Fruit fly (Drosophila melanogaster) whole organism, embryonic: Measurements from ENCODE around the gene gish.

Experiments used
- Ada2b ChIP-seq: fragments of 200-800 bp; sonication (Bioruptor generic); IDR thresholded peaks from 2 replicates; pipeline ENCODE4 v1.3.6; 2022; ENCODE audit warnings: missing biosample characterization, missing genetic modification characterization
- Atf-2 ChIP-seq: fragments of 200-800 bp; sonication (Bioruptor generic); optimal IDR thresholded peaks from 2 replicates; lab custom pipeline; 2016; ENCODE audit warnings: missing biosample characterization, missing genetic modification characterization
- CG1233 ChIP-seq: fragments of 200-800 bp; sonication (Bioruptor generic); optimal IDR thresholded peaks from 4 replicates; lab custom pipeline; 2018; ENCODE audit warnings: missing biosample characterization, mild to moderate bottlenecking, missing genetic modification characterization
- CG13775 ChIP-seq: fragments of 200-800 bp; sonication (Bioruptor generic); optimal IDR thresholded peaks from 3 replicates; lab custom pipeline; 2017; ENCODE audit warnings: missing biosample characterization, mild to moderate bottlenecking, missing genetic modification characterization
- CG14667 ChIP-seq: fragments of 200-800 bp; sonication (Bioruptor generic); IDR thresholded peaks from 2 replicates; pipeline ENCODE4 v1.3.6; 2022; ENCODE audit warnings: missing biosample characterization, missing genetic modification characterization
- CG1647 ChIP-seq: fragments of 200-800 bp; sonication (Bioruptor generic); optimal IDR thresholded peaks from 3 replicates; lab custom pipeline; 2016; ENCODE audit warnings: missing biosample characterization, missing genetic modification characterization
- CG17568 ChIP-seq: fragments of 200-800 bp; sonication (Bioruptor generic); optimal IDR thresholded peaks from 2 replicates; lab custom pipeline; 2018; ENCODE audit warnings: missing biosample characterization, mild to moderate bottlenecking, missing genetic modification characterization, moderate library complexity
- CG18476 ChIP-seq: fragments of 200-800 bp; sonication (Bioruptor generic); optimal IDR thresholded peaks from 2 replicates; lab custom pipeline; 2016; ENCODE audit warnings: missing biosample characterization, mild to moderate bottlenecking, missing genetic modification characterization
- CG18619 ChIP-seq: fragments of 200-800 bp; sonication (Bioruptor generic); optimal IDR thresholded peaks from 3 replicates; lab custom pipeline; 2017; ENCODE audit warnings: missing biosample characterization, mild to moderate bottlenecking, missing genetic modification characterization
- CG2116 ChIP-seq: fragments of 200-800 bp; sonication (Bioruptor generic); optimal IDR thresholded peaks from 3 replicates; lab custom pipeline; 2018; ENCODE audit warnings: missing biosample characterization, mild to moderate bottlenecking, missing genetic modification characterization
- CG2889 ChIP-seq: fragments of 200-800 bp; sonication (Bioruptor generic); IDR thresholded peaks from 3 replicates; pipeline ENCODE4 v1.3.6; 2022; ENCODE audit warnings: missing biosample characterization, missing genetic modification characterization
- CG31224 ChIP-seq: fragments of 200-800 bp; sonication (Bioruptor generic); IDR thresholded peaks from 2 replicates; pipeline ENCODE4 v1.3.6; 2022; ENCODE audit warnings: missing biosample characterization, missing genetic modification characterization
- CG31441 ChIP-seq: fragments of 200-800 bp; sonication (Bioruptor generic); IDR thresholded peaks from 2 replicates; pipeline ENCODE4 v1.3.6; 2022; ENCODE audit warnings: missing biosample characterization, missing genetic modification characterization
- CG33557 ChIP-seq: fragments of 200-800 bp; sonication (Bioruptor generic); optimal IDR thresholded peaks from 2 replicates; lab custom pipeline; 2019; ENCODE audit warnings: missing biosample characterization, mild to moderate bottlenecking, missing genetic modification characterization, moderate library complexity
- CG3838 ChIP-seq: fragments of 200-800 bp; sonication (Bioruptor generic); optimal IDR thresholded peaks from 3 replicates; lab custom pipeline; 2016; ENCODE audit warnings: missing biosample characterization, missing genetic modification characterization
- CG3995 ChIP-seq: fragments of 200-800 bp; sonication (Bioruptor generic); optimal IDR thresholded peaks from 3 replicates; lab custom pipeline; 2016; ENCODE audit warnings: missing biosample characterization, missing genetic modification characterization
- CG42726 ChIP-seq: fragments of 200-800 bp; sonication (Bioruptor generic); IDR thresholded peaks from 2 replicates; pipeline ENCODE4 v1.3.6; 2022; ENCODE audit warnings: missing biosample characterization, missing genetic modification characterization; ENCODE audit not compliant: partially characterized antibody
- CG8089 ChIP-seq: fragments of 200-800 bp; sonication (Bioruptor generic); optimal IDR thresholded peaks from 3 replicates; lab custom pipeline; 2016; ENCODE audit warnings: missing biosample characterization, missing genetic modification characterization
- Doc2 ChIP-seq: fragments of 200-800 bp; sonication (Bioruptor generic); IDR thresholded peaks from 2 replicates; pipeline ENCODE4 v1.3.6; 2022; ENCODE audit warnings: missing biosample characterization, missing genetic modification characterization
- ERR ChIP-seq: fragments of 200-800 bp; sonication (Bioruptor generic); optimal IDR thresholded peaks from 2 replicates; lab custom pipeline; 2016; ENCODE audit warnings: missing biosample characterization, missing genetic modification characterization
- MTF-1 ChIP-seq: fragments of 200-800 bp; sonication (Bioruptor generic); optimal IDR thresholded peaks from 2 replicates; lab custom pipeline; 2018; ENCODE audit warnings: missing biosample characterization, mild to moderate bottlenecking, missing genetic modification characterization, borderline replicate concordance
- Mrtf ChIP-seq: fragments of 200-800 bp; sonication (Bioruptor generic); IDR thresholded peaks from 3 replicates; pipeline ENCODE4 v1.3.6; 2022; ENCODE audit warnings: missing biosample characterization, missing genetic modification characterization
- NC2β ChIP-seq: fragments of 200-800 bp; sonication (Bioruptor generic); optimal IDR thresholded peaks from 2 replicates; lab custom pipeline; 2016; ENCODE audit warnings: missing biosample characterization, missing genetic modification characterization
- Nf-YA ChIP-seq: fragments of 200-800 bp; sonication (Bioruptor generic); IDR thresholded peaks from 2 replicates; pipeline ENCODE4 v1.3.6; 2022; ENCODE audit warnings: missing biosample characterization, missing genetic modification characterization
- PHDP ChIP-seq: fragments of 200-800 bp; sonication (Bioruptor generic); optimal IDR thresholded peaks from 3 replicates; lab custom pipeline; 2018; ENCODE audit warnings: missing biosample characterization, mild to moderate bottlenecking, missing genetic modification characterization, moderate library complexity
- ab ChIP-seq: fragments of 200-800 bp; sonication (Bioruptor generic); optimal IDR thresholded peaks from 2 replicates; lab custom pipeline; 2016; ENCODE audit warnings: missing biosample characterization, missing genetic modification characterization
- cato ChIP-seq: fragments of 200-800 bp; sonication (Bioruptor generic); optimal IDR thresholded peaks from 2 replicates; lab custom pipeline; 2016; ENCODE audit warnings: missing biosample characterization, missing genetic modification characterization, borderline replicate concordance
- danr ChIP-seq: fragments of 200-800 bp; sonication (Bioruptor generic); IDR thresholded peaks from 2 replicates; pipeline ENCODE4 v1.3.6; 2022; ENCODE audit warnings: missing biosample characterization, missing genetic modification characterization
- esg ChIP-seq: fragments of 200-800 bp; sonication (Bioruptor generic); conservative IDR thresholded peaks from 2 replicates; pipeline ENCODE4 v1.3.6; 2022; ENCODE audit warnings: missing biosample characterization, missing genetic modification characterization
- eyg ChIP-seq: fragments of 200-800 bp; sonication (Bioruptor generic); optimal IDR thresholded peaks from 3 replicates; lab custom pipeline; 2016; ENCODE audit warnings: missing biosample characterization, missing genetic modification characterization
- gce ChIP-seq: fragments of 200-800 bp; sonication (Bioruptor generic); IDR thresholded peaks from 3 replicates; pipeline ENCODE4 v1.3.6; 2022; ENCODE audit warnings: missing biosample characterization, missing genetic modification characterization
- grau ChIP-seq: fragments of 200-800 bp; optimal IDR thresholded peaks from 3 replicates; lab custom pipeline; 2019; ENCODE audit warnings: missing biosample characterization, mild to moderate bottlenecking, missing genetic modification characterization, moderate library complexity
- jumu ChIP-seq: fragments of 200-800 bp; sonication (Bioruptor generic); optimal IDR thresholded peaks from 3 replicates; lab custom pipeline; 2016; ENCODE audit warnings: missing biosample characterization, missing genetic modification characterization
- knrl ChIP-seq: fragments of 200-800 bp; sonication (Bioruptor generic); IDR thresholded peaks from 3 replicates; pipeline ENCODE4 v1.3.6; 2022; ENCODE audit warnings: missing biosample characterization, missing genetic modification characterization; ENCODE audit not compliant: partially characterized antibody
- lab ChIP-seq: fragments of 200-800 bp; sonication (Bioruptor generic); optimal IDR thresholded peaks from 3 replicates; lab custom pipeline; 2017; ENCODE audit warnings: missing biosample characterization, missing genetic modification characterization, mild to moderate bottlenecking, moderate library complexity, missing genetic modification reagents
- lmd ChIP-seq: fragments of 200-800 bp; sonication (Bioruptor generic); IDR thresholded peaks from 2 replicates; pipeline ENCODE4 v1.3.6; 2022; ENCODE audit warnings: missing biosample characterization, missing genetic modification characterization
- odd ChIP-seq: fragments of 200-800 bp; sonication (Bioruptor generic); optimal IDR thresholded peaks from 2 replicates; lab custom pipeline; 2017; ENCODE audit warnings: missing biosample characterization, mild to moderate bottlenecking, missing genetic modification characterization
- otp ChIP-seq: fragments of 200-800 bp; sonication (Bioruptor generic); IDR thresholded peaks from 3 replicates; pipeline ENCODE4, ENCODE4 v1.3.6; 2022; ENCODE audit warnings: missing biosample characterization, missing genetic modification characterization
- peb ChIP-seq: fragments of 200-800 bp; sonication (Bioruptor generic); IDR thresholded peaks from 2 replicates; pipeline ENCODE4 v1.3.6; 2022; ENCODE audit warnings: missing biosample characterization, missing genetic modification characterization
- pum ChIP-seq: fragments of 200-800 bp; sonication (Bioruptor generic); optimal IDR thresholded peaks from 2 replicates; lab custom pipeline; 2016; ENCODE audit warnings: missing biosample characterization, missing genetic modification characterization
- sima ChIP-seq: fragments of 200-800 bp; sonication (Bioruptor generic); optimal IDR thresholded peaks from 2 replicates; lab custom pipeline; 2016; ENCODE audit warnings: missing biosample characterization, missing genetic modification characterization
- slp2 ChIP-seq: fragments of 200-800 bp; sonication (Bioruptor generic); optimal IDR thresholded peaks from 2 replicates; lab custom pipeline; 2016; ENCODE audit warnings: missing biosample characterization, missing genetic modification characterization
- sna ChIP-seq: fragments of 200-800 bp; sonication (Bioruptor generic); IDR thresholded peaks from 2 replicates; pipeline ENCODE4 v1.3.6; 2022; ENCODE audit warnings: missing biosample characterization, missing genetic modification characterization; ENCODE audit not compliant: partially characterized antibody
- ssp ChIP-seq: fragments of 200-800 bp; sonication (Bioruptor generic); IDR thresholded peaks from 2 replicates; pipeline ENCODE4 v1.3.6; 2022; ENCODE audit warnings: missing biosample characterization, missing genetic modification characterization
- tio ChIP-seq: fragments of 200-800 bp; sonication (Bioruptor generic); optimal IDR thresholded peaks from 2 replicates; lab custom pipeline; 2017; ENCODE audit warnings: missing biosample characterization, missing genetic modification characterization, inconsistent platforms
- toy ChIP-seq: fragments of 200-800 bp; sonication (Bioruptor generic); IDR thresholded peaks from 2 replicates; pipeline ENCODE4 v1.3.6; 2022; ENCODE audit warnings: missing biosample characterization, missing genetic modification characterization
- trem ChIP-seq: fragments of 200-800 bp; optimal IDR thresholded peaks from 3 replicates; lab custom pipeline; 2019; ENCODE audit warnings: missing biosample characterization, mild to moderate bottlenecking, missing genetic modification characterization, moderate library complexity
- twi ChIP-seq: fragments of 200-800 bp; optimal IDR thresholded peaks from 2 replicates; lab custom pipeline; 2019; ENCODE audit warnings: missing biosample characterization, mild to moderate bottlenecking, missing genetic modification characterization, moderate library complexity
- vfl ChIP-seq: fragments of 200-800 bp; sonication (Bioruptor generic); optimal IDR thresholded peaks from 2 replicates; lab custom pipeline; 2016; ENCODE audit warnings: missing biosample characterization, missing genetic modification characterization
- vvl ChIP-seq: fragments of 200-800 bp; sonication (Bioruptor generic); IDR thresholded peaks from 2 replicates; pipeline ENCODE4 v1.3.6; 2022; ENCODE audit warnings: missing biosample characterization, missing genetic modification characterization
- wek ChIP-seq: fragments of 200-800 bp; sonication (Bioruptor generic); optimal IDR thresholded peaks from 3 replicates; lab custom pipeline; 2018; ENCODE audit warnings: missing biosample characterization, mild to moderate bottlenecking, missing genetic modification characterization, moderate library complexity
- zf30C ChIP-seq: fragments of 200-800 bp; sonication (Bioruptor generic); optimal IDR thresholded peaks from 3 replicates; lab custom pipeline; 2018; ENCODE audit warnings: missing biosample characterization, mild to moderate bottlenecking, missing genetic modification characterization

The gish gene

DNA sequence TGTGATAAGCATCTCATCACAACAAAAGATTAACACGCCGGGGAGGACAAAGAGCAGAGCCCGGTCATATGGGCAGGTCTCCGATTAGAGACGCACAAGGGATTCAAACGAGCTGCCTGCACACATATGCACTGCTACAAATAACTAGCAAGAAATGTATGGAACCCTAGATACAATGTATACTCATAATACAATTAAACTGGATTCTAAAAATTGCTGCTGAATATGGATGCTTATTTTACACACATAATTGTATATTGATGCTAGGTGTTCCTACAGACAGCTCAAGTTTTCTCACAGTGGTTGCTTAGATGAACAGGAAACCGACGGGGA, 64.8 kb downstream of the gish start (continued):
- no peak for TF ChIP-seq CG2889
- peak; percentile 71; the same call in 2 of the 3 replicates for TF ChIP-seq otp (GFP tag; lab: Robert Waterston, UW)
- no peak for TF ChIP-seq gce
- no peak for TF ChIP-seq CG8089 (GFP tag; lab: Kevin White, UChicago)
- TF ChIP-seq CG2116, result peak; percentile 10
- peak; percentile 52; the same call in 1 of the 2 replicates for TF ChIP-seq CG31441 (GFP tag; lab: Robert Waterston, UW)
- no peak for TF ChIP-seq CG31224 (GFP tag; lab: Robert Waterston, UW)
- TF ChIP-seq tio (GFP tag; lab: Kevin White, UChicago), result peak; percentile 39
- TF ChIP-seq jumu (GFP tag; lab: Kevin White, UChicago), result peak; percentile 67
- no peak for TF ChIP-seq PHDP (tag; lab: Kevin White, UChicago)
- no peak for TF ChIP-seq MTF-1 (GFP tag; lab: Kevin White, UChicago)
- no peak for TF ChIP-seq toy (GFP tag; lab: Robert Waterston, UW)
- no peak for TF ChIP-seq wek
- peak; percentile 64 for TF ChIP-seq CG33557 (GFP tag; lab: Kevin White, UChicago)
- peak; percentile 43 for TF ChIP-seq grau (tag; lab: Kevin White, UChicago)
- TF ChIP-seq peb (GFP tag; lab: Robert Waterston, UW), result 0 out of 2 replicates have a peak, but pooled peaks have one; percentile 20
- TF ChIP-seq vfl (GFP tag; lab: Kevin White, UChicago), result no peak
- TF ChIP-seq CG1647 (GFP tag; lab: Kevin White, UChicago), result peak; percentile 17
- TF ChIP-seq lab (GFP tag; lab: Kevin White, UChicago), result peak; percentile 16
- peak; percentile 51 for TF ChIP-seq CG1233 (GFP tag; lab: Kevin White, UChicago)
- TF ChIP-seq CG3995 (GFP tag; lab: Kevin White, UChicago), result no peak
- TF ChIP-seq zf30C (GFP tag; lab: Kevin White, UChicago), result peak; percentile 98
- peak; percentile 24 for TF ChIP-seq Atf-2 (GFP tag; lab: Kevin White, UChicago)
- peak; percentile 35 for TF ChIP-seq CG18476 (GFP tag; lab: Kevin White, UChicago)
- TF ChIP-seq cato (GFP tag; lab: Kevin White, UChicago), result no peak
- TF ChIP-seq CG3838 (GFP tag; lab: Kevin White, UChicago), result no peak
- TF ChIP-seq slp2 (GFP tag; lab: Kevin White, UChicago), result peak; percentile 26
- TF ChIP-seq CG42726 (GFP tag; lab: Robert Waterston, UW), result no peak
- no peak for TF ChIP-seq odd (GFP tag; lab: Kevin White, UChicago)
- TF ChIP-seq eyg, result no peak
- peak; percentile 70 for TF ChIP-seq pum (GFP tag; lab: Kevin White, UChicago)
- 0 out of 2 replicates have a peak, but pooled peaks have one; percentile 23 for TF ChIP-seq CG14667 (GFP tag; lab: Robert Waterston, UW)
- TF ChIP-seq CG17568 (GFP tag; lab: Kevin White, UChicago), result no peak
- no peak for TF ChIP-seq Doc2 (GFP tag; lab: Robert Waterston, UW)
- peak; percentile 60 for TF ChIP-seq lmd (GFP tag; lab: Robert Waterston, UW)
- TF ChIP-seq CG13775, result peak; percentile 69
- TF ChIP-seq ERR (GFP tag; lab: Kevin White, UChicago), result no peak
- TF ChIP-seq trem (tag; lab: Kevin White, UChicago), result peak; percentile 40
- TF ChIP-seq twi (tag; lab: Kevin White, UChicago), result peak; percentile 23
- TF ChIP-seq Nf-YA (GFP tag; lab: Robert Waterston, UW), result no peak
- peak; percentile 62 for TF ChIP-seq vvl (GFP tag; lab: Robert Waterston, UW)
- TF ChIP-seq esg (GFP tag; lab: Robert Waterston, UW), result peak; percentile 45
- TF ChIP-seq Mrtf (GFP tag; lab: Robert Waterston, UW), result no peak
- no peak for TF ChIP-seq ab (GFP tag; lab: Kevin White, UChicago)
- peak; percentile 55 for TF ChIP-seq NC2β
- no peak for TF ChIP-seq sima (GFP tag; lab: Kevin White, UChicago)
- TF ChIP-seq ssp (GFP tag; lab: Robert Waterston, UW), result peak; percentile 45; the same call in 1 of the 2 replicates
- TF ChIP-seq sna, result no peak
- TF ChIP-seq CG18619 (GFP tag; lab: Kevin White, UChicago), result no peak
- TF ChIP-seq danr (GFP tag; lab: Robert Waterston, UW), result no peak
- TF ChIP-seq knrl (GFP tag; lab: Robert Waterston, UW), result no peak
- no peak for TF ChIP-seq Ada2b
